Fruit fly (Drosophila melanogaster) whole organism, wandering third instar larva: Measurements from ENCODE around the gene CG31808.

Experiments used
- Abd-B ChIP-seq: fragments of >200 bp; optimal IDR thresholded peaks from 2 replicates; lab custom pipeline; 2017; ENCODE audit warnings: missing biosample characterization, missing genetic modification characterization
- CG32264 ChIP-seq: fragments of 200-800 bp; sonication (Bioruptor generic); optimal IDR thresholded peaks from 2 replicates; lab custom pipeline; 2016; ENCODE audit warnings: missing biosample characterization, missing genetic modification characterization
- CG9705 ChIP-seq: fragments of 200-800 bp; sonication (Bioruptor generic); optimal IDR thresholded peaks from 2 replicates; lab custom pipeline; 2018; ENCODE audit warnings: missing biosample characterization, mild to moderate bottlenecking, missing genetic modification characterization
- CrebA ChIP-seq: fragments of 200-800 bp; sonication (Bioruptor generic); optimal IDR thresholded peaks from 2 replicates; lab custom pipeline; 2016; ENCODE audit warnings: missing biosample characterization, mild to moderate bottlenecking, missing genetic modification characterization, borderline replicate concordance
- Dfd ChIP-seq: fragments of >200 bp; optimal IDR thresholded peaks from 2 replicates; lab custom pipeline; 2017; ENCODE audit warnings: missing biosample characterization, missing genetic modification characterization
- Dif ChIP-seq: fragments of 200-275, 200-300 bp; sonication (Bioruptor generic); optimal IDR thresholded peaks from 2 replicates; lab custom pipeline; 2018; ENCODE audit warnings: missing biosample characterization, missing genetic modification characterization; ENCODE audit not compliant: partially characterized antibody
- GATAd ChIP-seq: sonication (Bioruptor generic); optimal IDR thresholded peaks from 2 replicates; lab custom pipeline; 2016; ENCODE audit warnings: missing biosample characterization, missing genetic modification characterization
- HLH106 ChIP-seq: fragments of 200-800 bp; optimal IDR thresholded peaks from 3 replicates; lab custom pipeline; 2019; ENCODE audit warnings: missing biosample characterization, mild to moderate bottlenecking, missing genetic modification characterization, moderate library complexity
- Hnf4 ChIP-seq: fragments of 200-800 bp; sonication (Bioruptor generic); optimal IDR thresholded peaks from 2 replicates; lab custom pipeline; 2016; ENCODE audit warnings: missing biosample characterization, mild to moderate bottlenecking, missing genetic modification characterization
- Hr78 ChIP-seq: fragments of >200 bp; optimal IDR thresholded peaks from 2 replicates; lab custom pipeline; 2017; ENCODE audit warnings: missing biosample characterization, missing genetic modification characterization
- Hr83 ChIP-seq: fragments of 200-300 bp; sonication (Bioruptor generic); optimal IDR thresholded peaks from 2 replicates; lab custom pipeline; 2016; ENCODE audit warnings: missing biosample characterization, mild to moderate bottlenecking, missing genetic modification characterization, moderate library complexity; ENCODE audit not compliant: poor library complexity, severe bottlenecking
- Jra ChIP-seq: sonication (Bioruptor generic); optimal IDR thresholded peaks from 2 replicates; lab custom pipeline; 2016; ENCODE audit warnings: missing biosample characterization, missing genetic modification characterization
- Mio ChIP-seq: sonication (Bioruptor generic); optimal IDR thresholded peaks from 2 replicates; lab custom pipeline; 2016; ENCODE audit warnings: missing biosample characterization, missing genetic modification characterization
- Myc ChIP-seq: fragments of >200 bp; optimal IDR thresholded peaks from 2 replicates; lab custom pipeline; 2017
- N ChIP-seq: fragments of >200 bp; optimal IDR thresholded peaks from 2 replicates; lab custom pipeline; 2018; ENCODE audit warnings: missing biosample characterization, missing external identifiers, missing genetic modification characterization
- OdsH ChIP-seq: fragments of 200-800 bp; sonication (Bioruptor generic); optimal IDR thresholded peaks from 2 replicates; lab custom pipeline; 2016; ENCODE audit warnings: missing biosample characterization, mild to moderate bottlenecking, missing genetic modification characterization
- Rel ChIP-seq, 2 experiments: fragments of 200-800 bp; sonication (Bioruptor generic) in 1 of 2; optimal IDR thresholded peaks; 2 replicates in 1 of 2; 3 replicates in 1 of 2; lab custom pipeline; 2016 to 2019; ENCODE audit warnings: mild to moderate bottlenecking in 2 of 2, missing biosample characterization in 2 of 2, missing genetic modification characterization in 2 of 2, moderate library complexity in 1 of 2
- Sp1 ChIP-seq: fragments of 200-800 bp; sonication (Bioruptor generic); optimal IDR thresholded peaks from 3 replicates; lab custom pipeline; 2019; ENCODE audit warnings: missing biosample characterization, mild to moderate bottlenecking, missing genetic modification characterization, moderate library complexity
- Vsx2 ChIP-seq: fragments of 200-300, 225-300 bp; sonication (Bioruptor generic); optimal IDR thresholded peaks from 2 replicates; lab custom pipeline; 2018; ENCODE audit warnings: missing biosample characterization, missing genetic modification characterization; ENCODE audit not compliant: partially characterized antibody
- br ChIP-seq: fragments of 200-800 bp; sonication (Bioruptor generic); optimal IDR thresholded peaks from 2 replicates; lab custom pipeline; 2016; ENCODE audit warnings: missing biosample characterization, missing genetic modification characterization
- brk ChIP-seq: fragments of 200-800 bp; sonication (Bioruptor generic); optimal IDR thresholded peaks from 2 replicates; lab custom pipeline; 2016; ENCODE audit warnings: missing biosample characterization, mild to moderate bottlenecking, missing genetic modification characterization
- dl ChIP-seq, 2 experiments: fragments of 175-275, 200-275 bp in 1 of 2; fragments of 200-275 bp in 1 of 2; sonication (Bioruptor generic); optimal IDR thresholded peaks; lab custom pipeline; 2018; ENCODE audit warnings: mild to moderate bottlenecking in 2 of 2, missing biosample characterization in 2 of 2, missing genetic modification characterization in 2 of 2, moderate library complexity in 2 of 2; ENCODE audit not compliant: partially characterized antibody in 2 of 2, insufficient read depth in 1 of 2
- dmrt93B ChIP-seq: fragments of 200-800 bp; sonication (Bioruptor generic); optimal IDR thresholded peaks from 2 replicates; lab custom pipeline; 2018; ENCODE audit warnings: missing biosample characterization, mild to moderate bottlenecking, missing genetic modification characterization
- dsf ChIP-seq: sonication (Bioruptor generic); optimal IDR thresholded peaks from 2 replicates; lab custom pipeline; 2016; ENCODE audit warnings: missing biosample characterization, missing genetic modification characterization, borderline replicate concordance
- ey ChIP-seq: fragments of 200-800 bp; sonication (Bioruptor generic); optimal IDR thresholded peaks from 2 replicates; lab custom pipeline; 2016; ENCODE audit warnings: missing biosample characterization, missing genetic modification characterization
- foxo ChIP-seq, 2 experiments: fragments of 200-800 bp; sonication (Bioruptor generic); optimal IDR thresholded peaks; 2 replicates in 1 of 2; 3 replicates in 1 of 2; lab custom pipeline; 2016 to 2017; ENCODE audit warnings: missing biosample characterization in 2 of 2, missing genetic modification characterization in 2 of 2
- fru ChIP-seq: fragments of 200-800 bp; sonication (Bioruptor generic); optimal IDR thresholded peaks from 3 replicates; lab custom pipeline; 2016; ENCODE audit warnings: missing biosample characterization, mild to moderate bottlenecking, missing genetic modification characterization
- h ChIP-seq: fragments of 200-800 bp; sonication (Bioruptor generic); optimal IDR thresholded peaks from 3 replicates; lab custom pipeline; 2016; ENCODE audit warnings: missing biosample characterization, mild to moderate bottlenecking, missing genetic modification characterization
- jim ChIP-seq: fragments of 175-275, 200-325 bp; sonication (Bioruptor generic); optimal IDR thresholded peaks from 2 replicates; lab custom pipeline; 2016; ENCODE audit warnings: missing biosample characterization, mild to moderate bottlenecking, missing genetic modification characterization
- lola ChIP-seq: fragments of >200 bp; optimal IDR thresholded peaks from 2 replicates; lab custom pipeline; 2017; ENCODE audit warnings: missing biosample characterization, missing genetic modification characterization
- psq ChIP-seq: fragments of 200-800 bp; sonication (Bioruptor generic); optimal IDR thresholded peaks from 3 replicates; lab custom pipeline; 2017; ENCODE audit warnings: missing biosample characterization, mild to moderate bottlenecking, missing genetic modification characterization, moderate library complexity
- rgr ChIP-seq: fragments of 200-800 bp; sonication (Bioruptor generic); optimal IDR thresholded peaks from 3 replicates; lab custom pipeline; 2016; ENCODE audit warnings: missing biosample characterization, mild to moderate bottlenecking, missing genetic modification characterization
- sage ChIP-seq: fragments of 200-800 bp; sonication (Bioruptor generic); optimal IDR thresholded peaks from 2 replicates; lab custom pipeline; 2016; ENCODE audit warnings: missing biosample characterization, mild to moderate bottlenecking, missing genetic modification characterization
- sv ChIP-seq: fragments of 200-800 bp; sonication (Bioruptor generic); optimal IDR thresholded peaks from 3 replicates; lab custom pipeline; 2016; ENCODE audit warnings: missing biosample characterization, missing genetic modification characterization
- tai ChIP-seq: sonication (Bioruptor generic); optimal IDR thresholded peaks from 2 replicates; lab custom pipeline; 2016; ENCODE audit warnings: missing biosample characterization, missing genetic modification characterization
- usp ChIP-seq: fragments of >200 bp; optimal IDR thresholded peaks from 2 replicates; lab custom pipeline; 2017; ENCODE audit warnings: missing biosample characterization, missing genetic modification characterization
- woc ChIP-seq: sonication (Bioruptor generic); optimal IDR thresholded peaks from 2 replicates; lab custom pipeline; 2016; ENCODE audit warnings: missing biosample characterization, mild to moderate bottlenecking, missing genetic modification characterization

Gene CG31808

dm6 chr2L:16715841-16716701, at the start of gene CG31808, which contains the start of gene Cyt-c-d:
CG31808 (minus strand) TSS chr2L:16716195.
Cyt-c-d (plus strand) TSS chr2L:16715891.
- TF ChIP-seq Hr83 (GFP tag; lab: Kevin White, UChicago) = peak; percentile 11
- TF ChIP-seq dsf (GFP tag; lab: Kevin White, UChicago) = peak; percentile 71
- TF ChIP-seq foxo (GFP tag; optimal IDR thresholded peaks at IDR 0.05; lab: Kevin White, UChicago) = peak; percentile 11 to 95
- no peak for TF ChIP-seq Mio (GFP tag; lab: Kevin White, UChicago)
- TF ChIP-seq Jra = peak; percentile 89
- TF ChIP-seq h = peak; percentile 97
- peak; percentile 92 for TF ChIP-seq woc
- peak; percentile 95 for TF ChIP-seq OdsH (GFP tag; lab: Kevin White, UChicago)
- no peak for TF ChIP-seq usp (GFP tag; lab: Kevin White, UChicago)
- TF ChIP-seq Sp1 (GFP tag; lab: Kevin White, UChicago) = peak; percentile 94
- peak; percentile 95 for TF ChIP-seq sage (GFP tag; lab: Kevin White, UChicago)
- no peak for TF ChIP-seq lola (GFP tag; lab: Kevin White, UChicago)
- TF ChIP-seq CrebA = peak; percentile 75
- TF ChIP-seq sv (GFP tag; lab: Kevin White, UChicago) = peak; percentile 96
- peak; percentile 81 for TF ChIP-seq CG32264 (GFP tag; lab: Kevin White, UChicago)
- no peak for TF ChIP-seq N (GFP tag; lab: Kevin White, UChicago)
- TF ChIP-seq CG9705 (GFP tag; lab: Kevin White, UChicago) = peak; percentile 78
- peak; percentile 93 for TF ChIP-seq Dif (GFP tag; lab: Kevin White, UChicago)
- TF ChIP-seq fru (GFP tag; lab: Kevin White, UChicago) = peak; percentile 96
- TF ChIP-seq tai = peak; percentile 87
- TF ChIP-seq jim (GFP tag; lab: Kevin White, UChicago) = no peak
- TF ChIP-seq psq (GFP tag; lab: Kevin White, UChicago) = peak; percentile 91
- peak; percentile 52 to 85 for TF ChIP-seq dl (GFP tag; optimal IDR thresholded peaks at IDR 0.05; lab: Kevin White, UChicago; ENCODE audit: insufficient read depth in 1 of 2, partially characterized antibody in 2 of 2)
- no peak for TF ChIP-seq Myc (lab: Kevin White, UChicago)
- TF ChIP-seq br = peak; percentile 95
- TF ChIP-seq Vsx2 (GFP tag; lab: Kevin White, UChicago) = no peak
- TF ChIP-seq dmrt93B (GFP tag; lab: Kevin White, UChicago) = peak; percentile 88
- TF ChIP-seq brk (GFP tag; lab: Kevin White, UChicago) = peak; percentile 92
- TF ChIP-seq GATAd (GFP tag; lab: Kevin White, UChicago) = peak; percentile 24
- TF ChIP-seq Hr78 = no peak
- no peak for TF ChIP-seq Dfd (GFP tag; lab: Kevin White, UChicago)
- TF ChIP-seq Hnf4 (GFP tag; lab: Kevin White, UChicago) = peak; percentile 93
- TF ChIP-seq ey (GFP tag; lab: Kevin White, UChicago) = peak; percentile 95
- peak; percentile 85 for TF ChIP-seq Rel (GFP tag; optimal IDR thresholded peaks at IDR 0.05; lab: Kevin White, UChicago)
- peak; percentile 64 for TF ChIP-seq Rel (tag; optimal IDR thresholded peaks at IDR 0.05; lab: Kevin White, UChicago)
- peak; percentile 95 for TF ChIP-seq HLH106
- TF ChIP-seq rgr (GFP tag; lab: Kevin White, UChicago) = peak; percentile 94

DNA sequence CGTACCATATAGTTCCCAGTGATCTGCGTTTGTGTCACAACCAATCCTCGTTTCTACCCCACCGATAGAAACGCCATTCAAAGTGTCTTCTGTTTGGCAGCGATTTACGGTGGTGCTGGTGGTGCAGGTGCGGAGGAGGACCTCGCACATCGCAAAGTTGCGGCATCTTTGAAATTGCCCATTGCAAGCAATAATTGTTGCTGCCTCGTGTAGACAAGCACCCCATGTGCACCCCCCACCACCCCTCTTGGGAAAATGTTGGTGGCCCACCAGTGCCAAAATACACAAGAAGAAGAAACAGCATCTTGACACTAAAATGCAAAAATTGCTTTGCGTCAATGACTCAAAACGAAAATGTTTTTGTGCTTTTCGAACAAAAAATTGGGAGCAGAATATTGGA, 48.5 kb upstream of the CG31808 start:
- TF ChIP-seq ey (GFP tag; lab: Kevin White, UChicago) = no peak
- TF ChIP-seq lola (GFP tag; lab: Kevin White, UChicago) = no peak
- no peak for TF ChIP-seq Abd-B (GFP tag; lab: Kevin White, UChicago)
- no peak for TF ChIP-seq Myc (lab: Kevin White, UChicago)
- no peak for TF ChIP-seq dl (GFP tag; optimal IDR thresholded peaks at IDR 0.05; lab: Kevin White, UChicago; ENCODE audit: insufficient read depth in 1 of 2, partially characterized antibody in 2 of 2)
- TF ChIP-seq jim (GFP tag; lab: Kevin White, UChicago) = no peak
- TF ChIP-seq dmrt93B (GFP tag; lab: Kevin White, UChicago) = no peak
- TF ChIP-seq Dfd (GFP tag; lab: Kevin White, UChicago) = no peak
- no peak for TF ChIP-seq Hr83 (GFP tag; lab: Kevin White, UChicago)
- no peak for TF ChIP-seq dsf (GFP tag; lab: Kevin White, UChicago)
